Worm (Caenorhabditis elegans) whole organism, young adult: ENCODE data around the gene ZK228.10.

Experiments
- F23B12.7 ChIP-seq: sonication (generic microtip); optimal IDR thresholded peaks from 2 replicates; lab custom pipeline; 2017; ENCODE audit warnings: missing genetic modification characterization, mild to moderate bottlenecking, missing compliant biosample characterization, antibody characterized with exemption, moderate library complexity; ENCODE audit not compliant: insufficient read depth
- F52B5.7 ChIP-seq: sonication (generic microtip); optimal IDR thresholded peaks from 2 replicates; lab custom pipeline; 2016; ENCODE audit warnings: mild to moderate bottlenecking, missing genetic modification characterization, missing compliant biosample characterization
- Y56A3A.18 ChIP-seq: fragments of 200-800 bp; sonication (Bioruptor generic); IDR thresholded peaks from 2 replicates; pipeline ENCODE4 v1.3.6; 2022; ENCODE audit warnings: missing genetic modification reagents, missing genetic modification characterization, missing compliant biosample characterization
- dpl-1 ChIP-seq: fragments of 150-350 bp; optimal IDR thresholded peaks from 2 replicates; lab custom pipeline; 2014; ENCODE audit warnings: missing biosample characterization, missing genetic modification reagents, missing genetic modification characterization
- pha-4 ChIP-seq: fragments of 150-350 bp; sonication (generic microtip); optimal IDR thresholded peaks from 2 replicates; lab custom pipeline; 2014; ENCODE audit warnings: missing biosample characterization, missing genetic modification reagents, missing genetic modification characterization
- sptf-2 ChIP-seq: fragments of 200-800 bp; sonication (Bioruptor generic); optimal IDR thresholded peaks from 2 replicates; lab custom pipeline; 2018; ENCODE audit warnings: mild to moderate bottlenecking, missing genetic modification characterization, missing compliant biosample characterization
- tbx-9 ChIP-seq: sonication (generic microtip); optimal IDR thresholded peaks from 2 replicates; lab custom pipeline; 2016; ENCODE audit warnings: borderline replicate concordance, missing genetic modification characterization, inconsistent platforms, missing compliant biosample characterization
- tlf-1 ChIP-seq: fragments of 200-800 bp; sonication (Bioruptor generic); optimal IDR thresholded peaks from 2 replicates; lab custom pipeline; 2018; ENCODE audit warnings: mild to moderate bottlenecking, missing genetic modification characterization, missing compliant biosample characterization
- unc-130 ChIP-seq: sonication (generic microtip); optimal IDR thresholded peaks from 2 replicates; lab custom pipeline; 2016; ENCODE audit warnings: missing genetic modification reagents, missing genetic modification characterization, missing compliant biosample characterization
- unc-62 ChIP-seq: fragments of 150-350 bp; optimal IDR thresholded peaks from 2 replicates; lab custom pipeline; 2014; ENCODE audit warnings: missing biosample characterization, missing genetic modification reagents, missing genetic modification characterization
- xnd-1 ChIP-seq: sonication (generic microtip); optimal IDR thresholded peaks from 2 replicates; lab custom pipeline; 2016; ENCODE audit warnings: missing genotype, missing genetic modification reagents, missing genetic modification characterization, missing compliant biosample characterization
- ztf-18 ChIP-seq: sonication (generic microtip); optimal IDR thresholded peaks from 2 replicates; lab custom pipeline; 2016; ENCODE audit warnings: missing genotype, mild to moderate bottlenecking, missing genetic modification characterization, missing compliant biosample characterization

ce11 chrV:18506772-18507171, 50.1 kb downstream of the ZK228.10 start:
- TF ChIP-seq F23B12.7 (tag; lab: Kevin White, UChicago) (no peak), F52B5.7 (no peak), unc-130 (GFP tag; lab: Kevin White, UChicago) (no peak), sptf-2 (no peak), tbx-9 (tag; lab: Kevin White, UChicago) (no peak), pha-4 (tag; lab: Kevin White, UChicago) (no peak), tlf-1 (GFP tag; lab: Kevin White, UChicago) (no peak), ztf-18 (tag; lab: Kevin White, UChicago) (no peak), xnd-1 (tag; lab: Kevin White, UChicago) (no peak), dpl-1 (GFP tag; lab: Kevin White, UChicago) (no peak), Y56A3A.18 (no peak), unc-62 (GFP tag; lab: Kevin White, UChicago) (no peak)
